Fruit fly (Drosophila melanogaster): Measurements from ENCODE around the gene Hers.
A peak's percentile ranks its signal among the peaks of the same experiment; 100 is the strongest.

Gene Hers

dm6 chrX:19851989-19852307 lies 14.0 kb upstream of the Hers start, which contains the start of the genes pico and Nup205 (continued):
- no peak for TF ChIP-seq CG17361 (GFP tag; IDR thresholded peaks at IDR 0.05)
- peak; percentile 32 for TF ChIP-seq CG30403 (GFP tag; optimal IDR thresholded peaks at IDR 0.05)
- no peak for TF ChIP-seq aop (GFP tag; IDR thresholded peaks at IDR 0.05)
- TF ChIP-seq CG4854 (GFP tag; optimal IDR thresholded peaks at IDR 0.05): no peak
- TF ChIP-seq CG3995 (GFP tag; optimal IDR thresholded peaks at IDR 0.05): no peak
- TF ChIP-seq CG4820 (GFP tag; optimal IDR thresholded peaks at IDR 0.05): no peak
- no peak for TF ChIP-seq CG1832 (GFP tag; optimal IDR thresholded peaks at IDR 0.05)
- peak; percentile 19 for TF ChIP-seq MTF-1 (GFP tag; optimal IDR thresholded peaks at IDR 0.05; ENCODE audit: borderline replicate concordance)
- no peak for TF ChIP-seq CG32767 (GFP tag; IDR thresholded peaks at IDR 0.05)
- TF ChIP-seq seq (GFP tag; IDR thresholded peaks at IDR 0.05): no peak
- TF ChIP-seq gro (GFP tag; optimal IDR thresholded peaks at IDR 0.05): no peak
- no peak for TF ChIP-seq ERR (GFP tag; optimal IDR thresholded peaks at IDR 0.05)
- TF ChIP-seq Hr51 (GFP tag; optimal IDR thresholded peaks at IDR 0.05): peak in 1 of 2 experiments; percentile 60
- peak; percentile 80 for TF ChIP-seq tna (GFP tag; IDR thresholded peaks at IDR 0.05; ENCODE audit: partially characterized antibody)
- no peak for TF ChIP-seq ttk (GFP tag; IDR thresholded peaks at IDR 0.05)
- no peak for TF ChIP-seq dan (GFP tag; IDR thresholded peaks at IDR 0.05)
- peak; percentile 75 for TF ChIP-seq Myb (GFP tag; optimal IDR thresholded peaks at IDR 0.05)
- TF ChIP-seq CG12659 (GFP tag; optimal IDR thresholded peaks at IDR 0.05): peak; percentile 87
- TF ChIP-seq Oli (tag; optimal IDR thresholded peaks at IDR 0.05): no peak
- no peak for TF ChIP-seq CG18262 (tag; optimal IDR thresholded peaks at IDR 0.05)
- TF ChIP-seq bigmax (GFP tag; optimal IDR thresholded peaks at IDR 0.05): peak; percentile 14
- TF ChIP-seq CG2712 (tag; optimal IDR thresholded peaks at IDR 0.05): no peak
- TF ChIP-seq MBD-R2 (GFP tag; IDR thresholded peaks at IDR 0.05): peak; percentile 95
- no peak for TF ChIP-seq CG2202 (tag; optimal IDR thresholded peaks at IDR 0.05)
- TF ChIP-seq pb (GFP tag; optimal IDR thresholded peaks at IDR 0.05): no peak
- TF ChIP-seq CG1602 (GFP tag; optimal IDR thresholded peaks at IDR 0.05): no peak
- TF ChIP-seq tx (GFP tag; optimal IDR thresholded peaks at IDR 0.05): peak; percentile 2
- peak in 1 of 2 experiments; percentile 48 for TF ChIP-seq dpn (GFP tag; optimal IDR thresholded peaks at IDR 0.05)
- peak; percentile 6 for TF ChIP-seq Hsf (GFP tag; optimal IDR thresholded peaks at IDR 0.05)
- no peak for TF ChIP-seq nerfin-1 (tag; optimal IDR thresholded peaks at IDR 0.05)
- no peak for TF ChIP-seq CG4360 (GFP tag; IDR thresholded peaks at IDR 0.05)
- no peak for TF ChIP-seq chn (GFP tag; optimal IDR thresholded peaks at IDR 0.05)
- TF ChIP-seq az2 (GFP tag; optimal IDR thresholded peaks at IDR 0.05): no peak
- TF ChIP-seq hb (GFP tag; IDR thresholded peaks at IDR 0.05; ENCODE audit: partially characterized antibody): peak; percentile 68; the same call in 1 of the 3 replicates
- TF ChIP-seq Awh (GFP tag; IDR thresholded peaks at IDR 0.05): no peak
- no peak for TF ChIP-seq CG10209 (GFP tag; optimal IDR thresholded peaks at IDR 0.05)
- TF ChIP-seq CG13424 (tag; optimal IDR thresholded peaks at IDR 0.05): peak; percentile 12
- no peak for TF ChIP-seq Hr78 (GFP tag; optimal IDR thresholded peaks at IDR 0.05)
- no peak for TF ChIP-seq CG6654 (GFP tag; optimal IDR thresholded peaks at IDR 0.05)
- peak; percentile 24 for TF ChIP-seq gcm2 (GFP tag; optimal IDR thresholded peaks at IDR 0.05)
- TF ChIP-seq H15 (GFP tag; IDR thresholded peaks at IDR 0.05): no peak
- TF ChIP-seq repo (GFP tag; optimal IDR thresholded peaks at IDR 0.05): peak; percentile 12
- no peak for TF ChIP-seq scrt (GFP tag; optimal IDR thresholded peaks at IDR 0.05)
- no peak for TF ChIP-seq cad (GFP tag; optimal IDR thresholded peaks at IDR 0.05)
- TF ChIP-seq CG9876 (GFP tag; optimal IDR thresholded peaks at IDR 0.05): no peak
- TF ChIP-seq CG11456 (GFP tag; IDR thresholded peaks at IDR 0.05): 0 out of 3 replicates have a peak, but pooled peaks have one; percentile 45
- no peak for TF ChIP-seq abd-A (tag; optimal IDR thresholded peaks at IDR 0.05)
- no peak for TF ChIP-seq disco-r (GFP tag; optimal IDR thresholded peaks at IDR 0.05)
- TF ChIP-seq h (optimal IDR thresholded peaks at IDR 0.05): no peak
- peak; percentile 60 for TF ChIP-seq crol (GFP tag; IDR thresholded peaks at IDR 0.05)
- TF ChIP-seq unc-4 (GFP tag; IDR thresholded peaks at IDR 0.05; ENCODE audit: partially characterized antibody): peak; percentile 78
- TF ChIP-seq CG10959 (GFP tag; IDR thresholded peaks at IDR 0.05): no peak
